Fruit fly (Drosophila melanogaster): ENCODE data around the gene Gdap1.

The Gdap1 gene

DNA sequence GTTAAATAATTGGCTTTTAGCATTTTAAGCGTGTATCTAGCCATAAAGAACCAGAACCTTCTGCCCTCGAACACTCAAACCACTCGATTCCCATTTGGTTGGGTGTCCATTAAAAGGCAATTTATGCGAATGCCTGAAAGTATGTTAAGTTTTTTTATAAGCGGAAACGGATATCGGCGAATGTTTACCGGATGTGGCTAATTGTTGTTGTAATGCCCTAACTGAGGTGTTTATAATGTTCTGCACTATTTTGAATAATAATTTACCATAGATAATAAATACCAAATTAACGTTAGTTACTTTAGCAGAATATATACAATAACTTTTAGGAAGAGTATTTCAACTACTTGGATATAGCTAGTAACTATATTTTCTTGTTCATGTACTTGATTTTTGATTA, 45.1 kb upstream of the Gdap1 start:
- no peak for TF ChIP-seq fru (optimal IDR thresholded peaks at IDR 0.05)
- TF ChIP-seq tx (GFP tag; optimal IDR thresholded peaks at IDR 0.05): no peak
- TF ChIP-seq wdn (GFP tag; IDR thresholded peaks at IDR 0.05): no peak
- TF ChIP-seq Ets97D (GFP tag; optimal IDR thresholded peaks at IDR 0.05): peak; percentile 87
- no peak for TF ChIP-seq CG6175 (GFP tag; IDR thresholded peaks at IDR 0.05)
- peak; percentile 56 for TF ChIP-seq MTF-1 (GFP tag; optimal IDR thresholded peaks at IDR 0.05; ENCODE audit: borderline replicate concordance)
- no peak for TF ChIP-seq bsh (GFP tag; optimal IDR thresholded peaks at IDR 0.05)
- no peak for TF ChIP-seq CG2120 (GFP tag; optimal IDR thresholded peaks at IDR 0.05)
- TF ChIP-seq Sry-β (GFP tag; optimal IDR thresholded peaks at IDR 0.05): no peak
- no peak for TF ChIP-seq psq (GFP tag; optimal IDR thresholded peaks at IDR 0.05)
- TF ChIP-seq NfI (GFP tag; optimal IDR thresholded peaks at IDR 0.05): peak; percentile 45
- TF ChIP-seq sens-2 (GFP tag; IDR thresholded peaks at IDR 0.05): peak; percentile 18; the same call in 1 of the 2 replicates
- peak; percentile 36; the same call in 1 of the 2 replicates for TF ChIP-seq CG1024 (GFP tag; IDR thresholded peaks at IDR 0.05)
- no peak for TF ChIP-seq bcd (GFP tag; optimal IDR thresholded peaks at IDR 0.05)
- no peak for TF ChIP-seq CG6254 (GFP tag; optimal IDR thresholded peaks at IDR 0.05)
- TF ChIP-seq CG8388 (GFP tag; optimal IDR thresholded peaks at IDR 0.05): no peak
- no peak for TF ChIP-seq wor (GFP tag; IDR thresholded peaks at IDR 0.05)
- TF ChIP-seq CG30020 (tag; optimal IDR thresholded peaks at IDR 0.05): no peak
- peak; percentile 69 for TF ChIP-seq CG7271 (tag; optimal IDR thresholded peaks at IDR 0.05)
- no peak for TF ChIP-seq br (optimal IDR thresholded peaks at IDR 0.05)
- TF ChIP-seq CG17186 (GFP tag; optimal IDR thresholded peaks at IDR 0.05): no peak
- TF ChIP-seq CG9932 (GFP tag; IDR thresholded peaks at IDR 0.05): no peak
- peak; percentile 42 for TF ChIP-seq CG12219 (GFP tag; optimal IDR thresholded peaks at IDR 0.05)
- peak; percentile 38 for TF ChIP-seq stwl (tag; optimal IDR thresholded peaks at IDR 0.05)
- no peak for TF ChIP-seq Sox102F (GFP tag; optimal IDR thresholded peaks at IDR 0.05)
- TF ChIP-seq Hand (GFP tag; optimal IDR thresholded peaks at IDR 0.05): no peak
- TF ChIP-seq kay (GFP tag; optimal IDR thresholded peaks at IDR 0.05): no peak
- no peak for TF ChIP-seq cg (GFP tag; optimal IDR thresholded peaks at IDR 0.05)
- TF ChIP-seq CG2202 (tag; optimal IDR thresholded peaks at IDR 0.05): no peak
- no peak for TF ChIP-seq sqz (GFP tag; optimal IDR thresholded peaks at IDR 0.05)
- TF ChIP-seq p53 (GFP tag; optimal IDR thresholded peaks at IDR 0.05): no peak
- TF ChIP-seq sc (optimal IDR thresholded peaks at IDR 0.05): no peak
- no peak for TF ChIP-seq sc (GFP tag; optimal IDR thresholded peaks at IDR 0.05)
- TF ChIP-seq CG15514 (GFP tag; optimal IDR thresholded peaks at IDR 0.05): peak; percentile 31
- peak; percentile 81 for TF ChIP-seq ci (GFP tag; IDR thresholded peaks at IDR 0.05)
- peak; percentile 75 for TF ChIP-seq sens (GFP tag)
- TF ChIP-seq CG4404 (GFP tag; IDR thresholded peaks at IDR 0.05): no peak
- no peak for TF ChIP-seq al (GFP tag; IDR thresholded peaks at IDR 0.05)
- TF ChIP-seq CG14710 (tag; optimal IDR thresholded peaks at IDR 0.05): no peak
- TF ChIP-seq CG6791 (GFP tag; IDR thresholded peaks at IDR 0.05; ENCODE audit: partially characterized antibody): no peak
- no peak for TF ChIP-seq CG11247 (GFP tag; IDR thresholded peaks at IDR 0.05)
- TF ChIP-seq yki (optimal IDR thresholded peaks at IDR 0.05): no peak
- TF ChIP-seq CG2129 (GFP tag; IDR thresholded peaks at IDR 0.05; ENCODE audit: partially characterized antibody): no peak
- TF ChIP-seq CG17612 (GFP tag; IDR thresholded peaks at IDR 0.05): no peak
- no peak for TF ChIP-seq crc (GFP tag; optimal IDR thresholded peaks at IDR 0.05)
- TF ChIP-seq Xrp1 (GFP tag; IDR thresholded peaks at IDR 0.05): no peak
- TF ChIP-seq caup (GFP tag; optimal IDR thresholded peaks at IDR 0.05; ENCODE audit: severe bottlenecking): peak; percentile 8
- TF ChIP-seq bigmax (GFP tag; optimal IDR thresholded peaks at IDR 0.05): no peak
- no peak for TF ChIP-seq pb (GFP tag; optimal IDR thresholded peaks at IDR 0.05)
- TF ChIP-seq CG4730 (GFP tag; IDR thresholded peaks at IDR 0.05): no peak
- TF ChIP-seq so (GFP tag; IDR thresholded peaks at IDR 0.05): no peak
- TF ChIP-seq CG10462 (GFP tag; optimal IDR thresholded peaks at IDR 0.05): no peak
- no peak for TF ChIP-seq CG13296 (GFP tag; optimal IDR thresholded peaks at IDR 0.05)

Data from whole organism, embryonic.